Worm (Caenorhabditis elegans) whole organism, early embryonic: ENCODE measurements around the gene C07H4.1.

Source experiments
- aly-1 ChIP-seq: sonication (generic microtip); optimal IDR thresholded peaks from 2 replicates; lab custom pipeline; 2016; ENCODE audit warnings: missing genetic modification characterization, missing compliant biosample characterization
- ceh-13 ChIP-seq: fragments of 200-800 bp; sonication (Bioruptor generic); optimal IDR thresholded peaks from 2 replicates; lab custom pipeline; 2018; ENCODE audit warnings: mild to moderate bottlenecking, missing genetic modification characterization, missing compliant biosample characterization
- tra-4 ChIP-seq: sonication (generic microtip); optimal IDR thresholded peaks from 2 replicates; lab custom pipeline; 2017; ENCODE audit warnings: missing genetic modification characterization, missing compliant biosample characterization

- TF ChIP-seq aly-1 (tag; lab: Kevin White, UChicago) (no peak), tra-4 (tag; lab: Kevin White, UChicago) (no peak), ceh-13 (GFP tag; lab: Kevin White, UChicago) (no peak)
Measured at ce11 chrII:9053564-9053963, 39.9 kb downstream of the C07H4.1 start, which contains the start of gene T24B8.7.
